Fruit fly (Drosophila melanogaster) whole organism, embryonic: Measurements from ENCODE around the gene Tpst.

ENCODE experiments used
- Atf6 ChIP-seq: fragments of 200-800 bp; sonication (Bioruptor generic); IDR thresholded peaks from 2 replicates; pipeline ENCODE4 v1.3.6; 2022; ENCODE audit warnings: missing biosample characterization, missing genetic modification characterization
- BEAF-32 ChIP-seq: fragments of 200-800 bp; sonication (Bioruptor generic); optimal IDR thresholded peaks from 3 replicates; lab custom pipeline; 2017; ENCODE audit warnings: missing biosample characterization, missing genetic modification characterization, mild to moderate bottlenecking, moderate library complexity, missing genetic modification reagents
- CG10209 ChIP-seq: fragments of 200-800 bp; sonication (Bioruptor generic); optimal IDR thresholded peaks from 3 replicates; lab custom pipeline; 2017; ENCODE audit warnings: missing biosample characterization, mild to moderate bottlenecking, missing genetic modification characterization, missing genetic modification reagents
- CG10267 ChIP-seq: fragments of 200-800 bp; sonication (Bioruptor generic); optimal IDR thresholded peaks from 2 replicates; lab custom pipeline; 2018; ENCODE audit warnings: missing biosample characterization, mild to moderate bottlenecking, missing genetic modification characterization, moderate library complexity
- CG10543 ChIP-seq: fragments of 200-800 bp; sonication (Bioruptor generic); optimal IDR thresholded peaks from 3 replicates; lab custom pipeline; 2017; ENCODE audit warnings: missing biosample characterization, mild to moderate bottlenecking, missing genetic modification characterization, moderate library complexity
- CG12071 ChIP-seq: fragments of 200-800 bp; sonication (Bioruptor generic); optimal IDR thresholded peaks from 3 replicates; lab custom pipeline; 2018; ENCODE audit warnings: missing biosample characterization, mild to moderate bottlenecking, missing genetic modification characterization
- CG13123 ChIP-seq: fragments of 200-800 bp; sonication (Bioruptor generic); optimal IDR thresholded peaks from 2 replicates; lab custom pipeline; 2016; ENCODE audit warnings: missing biosample characterization, missing genetic modification characterization
- CG14710 ChIP-seq: fragments of 200-800 bp; sonication (Bioruptor generic); optimal IDR thresholded peaks from 3 replicates; lab custom pipeline; 2019; ENCODE audit warnings: missing biosample characterization, mild to moderate bottlenecking, missing genetic modification characterization, moderate library complexity
- CG17385 ChIP-seq: fragments of 200-800 bp; sonication (Bioruptor generic); optimal IDR thresholded peaks from 3 replicates; lab custom pipeline; 2018; ENCODE audit warnings: missing biosample characterization, mild to moderate bottlenecking, missing genetic modification characterization
- CG17568 ChIP-seq: fragments of 200-800 bp; sonication (Bioruptor generic); optimal IDR thresholded peaks from 2 replicates; lab custom pipeline; 2018; ENCODE audit warnings: missing biosample characterization, mild to moderate bottlenecking, missing genetic modification characterization, moderate library complexity
- CG1832 ChIP-seq: fragments of 200-800 bp; sonication (Bioruptor generic); optimal IDR thresholded peaks from 2 replicates; lab custom pipeline; 2017; ENCODE audit warnings: missing biosample characterization, mild to moderate bottlenecking, missing genetic modification characterization, inconsistent platforms
- CG2889 ChIP-seq: fragments of 200-800 bp; sonication (Bioruptor generic); IDR thresholded peaks from 3 replicates; pipeline ENCODE4 v1.3.6; 2022; ENCODE audit warnings: missing biosample characterization, missing genetic modification characterization
- CG3065 ChIP-seq: fragments of 200-800 bp; sonication (Bioruptor generic); optimal IDR thresholded peaks from 2 replicates; lab custom pipeline; 2016; ENCODE audit warnings: missing biosample characterization, missing genetic modification characterization
- CG31441 ChIP-seq: fragments of 200-800 bp; sonication (Bioruptor generic); IDR thresholded peaks from 2 replicates; pipeline ENCODE4 v1.3.6; 2022; ENCODE audit warnings: missing biosample characterization, missing genetic modification characterization
- CG3407 ChIP-seq: fragments of 200-800 bp; sonication (Bioruptor generic); optimal IDR thresholded peaks from 2 replicates; lab custom pipeline; 2018; ENCODE audit warnings: missing biosample characterization, mild to moderate bottlenecking, missing genetic modification characterization
- CG34224 ChIP-seq: fragments of 200-800 bp; sonication (Bioruptor generic); IDR thresholded peaks from 3 replicates; pipeline ENCODE4 v1.3.6; 2022; ENCODE audit warnings: missing biosample characterization, missing genetic modification characterization; ENCODE audit not compliant: partially characterized antibody
- CG34376 ChIP-seq: fragments of 200-800 bp; sonication (Bioruptor generic); optimal IDR thresholded peaks from 2 replicates; lab custom pipeline; 2018; ENCODE audit warnings: missing biosample characterization, mild to moderate bottlenecking, missing genetic modification characterization
- CG3726 ChIP-seq: fragments of 200-800 bp; sonication (Bioruptor generic); IDR thresholded peaks from 3 replicates; pipeline ENCODE4, ENCODE4 v1.3.6; 2022; ENCODE audit warnings: missing biosample characterization, missing genetic modification characterization
- CG3838 ChIP-seq: fragments of 200-800 bp; sonication (Bioruptor generic); optimal IDR thresholded peaks from 3 replicates; lab custom pipeline; 2016; ENCODE audit warnings: missing biosample characterization, missing genetic modification characterization
- CG4360 ChIP-seq: fragments of 200-800 bp; sonication (Bioruptor generic); IDR thresholded peaks from 2 replicates; pipeline ENCODE4 v1.3.6; 2022; ENCODE audit warnings: missing biosample characterization, missing genetic modification characterization
- CG6175 ChIP-seq: fragments of 200-800 bp; sonication (Bioruptor generic); IDR thresholded peaks from 3 replicates; pipeline ENCODE4 v1.3.6; 2022; ENCODE audit warnings: missing biosample characterization, missing genetic modification characterization
- CG6654 ChIP-seq: fragments of 200-800 bp; sonication (Bioruptor generic); optimal IDR thresholded peaks from 2 replicates; lab custom pipeline; 2017; ENCODE audit warnings: missing biosample characterization, mild to moderate bottlenecking, missing genetic modification characterization
- CG6765 ChIP-seq: fragments of 200-800 bp; sonication (Bioruptor generic); optimal IDR thresholded peaks from 3 replicates; lab custom pipeline; 2017; ENCODE audit warnings: missing biosample characterization, mild to moderate bottlenecking, missing genetic modification characterization
- CG8290 ChIP-seq, 3 experiments: fragments of 200-800 bp; sonication (Bioruptor generic); optimal IDR thresholded peaks; 2 replicates each; lab custom pipeline; 2016 to 2019; ENCODE audit warnings: missing biosample characterization in 3 of 3, missing genetic modification characterization in 3 of 3, mild to moderate bottlenecking in 2 of 3, moderate library complexity in 1 of 3
- CG8359 ChIP-seq: fragments of 200-800 bp; sonication (Bioruptor generic); optimal IDR thresholded peaks from 2 replicates; lab custom pipeline; 2017; ENCODE audit warnings: missing biosample characterization, mild to moderate bottlenecking, missing genetic modification characterization, borderline replicate concordance
- Elba2 ChIP-seq: fragments of 200-800 bp; sonication (Bioruptor generic); optimal IDR thresholded peaks from 3 replicates; lab custom pipeline; 2016; ENCODE audit warnings: missing biosample characterization, missing genetic modification characterization
- H15 ChIP-seq: fragments of 200-800 bp; sonication (Bioruptor generic); IDR thresholded peaks from 3 replicates; pipeline ENCODE4 v1.3.6; 2022; ENCODE audit warnings: missing biosample characterization, missing genetic modification characterization
- HmgZ ChIP-seq: fragments of 200-800 bp; sonication (Bioruptor generic); optimal IDR thresholded peaks from 2 replicates; lab custom pipeline; 2018; ENCODE audit warnings: missing biosample characterization, mild to moderate bottlenecking, missing genetic modification characterization
- NK7.1 ChIP-seq: fragments of 200-800 bp; sonication (Bioruptor generic); optimal IDR thresholded peaks from 3 replicates; lab custom pipeline; 2016; ENCODE audit warnings: missing biosample characterization, missing genetic modification characterization
- Side ChIP-seq: fragments of 200-800 bp; sonication (Bioruptor generic); optimal IDR thresholded peaks from 2 replicates; lab custom pipeline; 2016; ENCODE audit warnings: missing biosample characterization, missing genetic modification characterization
- bbx ChIP-seq: fragments of 200-800 bp; sonication (Bioruptor generic); IDR thresholded peaks from 2 replicates; pipeline ENCODE4 v1.3.6; 2022; ENCODE audit warnings: missing biosample characterization, missing genetic modification characterization; ENCODE audit not compliant: partially characterized antibody
- bsh ChIP-seq, 2 experiments: fragments of 200-800 bp; sonication (Bioruptor generic); optimal IDR thresholded peaks; 2 replicates each; lab custom pipeline; 2017 to 2018; ENCODE audit warnings: mild to moderate bottlenecking in 2 of 2, missing biosample characterization in 2 of 2, missing genetic modification characterization in 2 of 2, moderate library complexity in 1 of 2
- cg ChIP-seq: fragments of 200-800 bp; sonication (Bioruptor generic); optimal IDR thresholded peaks from 3 replicates; lab custom pipeline; 2019; ENCODE audit warnings: missing biosample characterization, mild to moderate bottlenecking, missing genetic modification characterization, moderate library complexity
- chm ChIP-seq: fragments of 200-800 bp; sonication (Bioruptor generic); IDR thresholded peaks from 2 replicates; pipeline ENCODE4 v1.3.6; 2022; ENCODE audit warnings: missing biosample characterization, missing genetic modification characterization
- dm ChIP-seq: fragments of 200-800 bp; sonication (Bioruptor generic); optimal IDR thresholded peaks from 3 replicates; lab custom pipeline; 2016; ENCODE audit warnings: missing biosample characterization, missing genetic modification characterization
- gce ChIP-seq: fragments of 200-800 bp; sonication (Bioruptor generic); IDR thresholded peaks from 3 replicates; pipeline ENCODE4 v1.3.6; 2022; ENCODE audit warnings: missing biosample characterization, missing genetic modification characterization
- gcm ChIP-seq: fragments of 200-800 bp; sonication (Bioruptor generic); optimal IDR thresholded peaks from 2 replicates; lab custom pipeline; 2019; ENCODE audit warnings: missing biosample characterization, mild to moderate bottlenecking, missing genetic modification characterization, moderate library complexity
- hkb ChIP-seq, 2 experiments: fragments of 200-800 bp in 1 of 2; fragments of >200 bp in 1 of 2; sonication (Bioruptor generic) in 1 of 2; IDR thresholded peaks in 1 of 2; optimal IDR thresholded peaks in 1 of 2; 2 replicates each; pipeline versions ENCODE4 v1.3.6 to Lab custom; 2017 to 2022; ENCODE audit warnings: missing biosample characterization in 1 of 2, missing genetic modification characterization in 1 of 2
- kah ChIP-seq: fragments of 200-800 bp; sonication (Bioruptor generic); optimal IDR thresholded peaks from 2 replicates; lab custom pipeline; 2018; ENCODE audit warnings: missing biosample characterization, mild to moderate bottlenecking, missing genetic modification characterization
- nmo ChIP-seq: fragments of 200-800 bp; sonication (Bioruptor generic); optimal IDR thresholded peaks from 2 replicates; lab custom pipeline; 2018; ENCODE audit warnings: missing biosample characterization, mild to moderate bottlenecking, missing genetic modification characterization, moderate library complexity
- org-1 ChIP-seq: fragments of 200-800 bp; sonication (Bioruptor generic); optimal IDR thresholded peaks from 2 replicates; lab custom pipeline; 2017; ENCODE audit warnings: missing biosample characterization, missing genetic modification characterization
- row ChIP-seq: fragments of 200-800 bp; sonication (Bioruptor generic); IDR thresholded peaks from 3 replicates; pipeline ENCODE4 v1.3.6; 2022; ENCODE audit warnings: missing biosample characterization, missing genetic modification characterization
- slbo ChIP-seq: fragments of 200-800 bp; sonication (Bioruptor generic); IDR thresholded peaks from 2 replicates; pipeline ENCODE4 v1.3.6; 2022; ENCODE audit warnings: missing biosample characterization, missing genetic modification characterization
- slp2 ChIP-seq: fragments of 200-800 bp; sonication (Bioruptor generic); optimal IDR thresholded peaks from 2 replicates; lab custom pipeline; 2016; ENCODE audit warnings: missing biosample characterization, missing genetic modification characterization
- sqz ChIP-seq: fragments of 200-800 bp; sonication (Bioruptor generic); optimal IDR thresholded peaks from 3 replicates; lab custom pipeline; 2018; ENCODE audit warnings: missing biosample characterization, mild to moderate bottlenecking, missing genetic modification characterization
- usp ChIP-seq: fragments of >200 bp; optimal IDR thresholded peaks from 2 replicates; lab custom pipeline; 2017; ENCODE audit warnings: missing biosample characterization, missing genetic modification characterization
- wdn ChIP-seq: fragments of 200-800 bp; sonication (Bioruptor generic); IDR thresholded peaks from 2 replicates; pipeline ENCODE4 v1.3.6; 2022; ENCODE audit warnings: missing biosample characterization, missing genetic modification characterization
- z ChIP-seq: fragments of 200-800 bp; sonication (Bioruptor generic); IDR thresholded peaks from 3 replicates; pipeline ENCODE4 v1.3.6; 2022; ENCODE audit warnings: missing biosample characterization, missing genetic modification characterization

The Tpst gene

dm6 chrX:13624334-13625079, 60.9 kb downstream of the Tpst start, which contains the start of the genes CG2691 and NFAT (continued):
- TF ChIP-seq CG10209 (GFP tag; lab: Kevin White, UChicago) (no peak), BEAF-32 (GFP tag; lab: Kevin White, UChicago) (peak; percentile 74), slbo (no peak), CG13123 (GFP tag; lab: Kevin White, UChicago) (no peak), gce (no peak), hkb (optimal IDR thresholded peaks at IDR 0.05; lab: Kevin White, UChicago) (no peak), hkb (GFP tag; IDR thresholded peaks at IDR 0.05; lab: Robert Waterston, UW) (no peak), CG2889 (no peak), CG34376 (GFP tag; lab: Kevin White, UChicago) (peak; percentile 23), CG14710 (tag; lab: Kevin White, UChicago) (peak; percentile 62), CG3407 (GFP tag; lab: Kevin White, UChicago) (no peak), CG3726 (GFP tag; lab: Robert Waterston, UW) (no peak), CG31441 (GFP tag; lab: Robert Waterston, UW) (no peak), gcm (GFP tag; lab: Kevin White, UChicago) (no peak), CG3065 (GFP tag; lab: Kevin White, UChicago) (no peak), bsh (GFP tag; optimal IDR thresholded peaks at IDR 0.05; lab: Kevin White, UChicago) (peak in 1 of 2 experiments; percentile 40), CG6175 (no peak), z (GFP tag; lab: Robert Waterston, UW) (no peak), nmo (GFP tag; lab: Kevin White, UChicago) (peak; percentile 19), usp (no peak), CG10267 (tag; lab: Kevin White, UChicago) (peak; percentile 47), NK7.1 (GFP tag; lab: Kevin White, UChicago) (no peak), CG3838 (GFP tag; lab: Kevin White, UChicago) (no peak), bbx (GFP tag; lab: Robert Waterston, UW) (peak; percentile 52; the same call in 1 of the 2 replicates), cg (GFP tag; lab: Kevin White, UChicago) (peak; percentile 87), CG6654 (GFP tag; lab: Kevin White, UChicago) (no peak), CG17568 (no peak), wdn (GFP tag; lab: Robert Waterston, UW) (no peak), HmgZ (tag; lab: Kevin White, UChicago) (no peak), CG12071 (GFP tag; lab: Kevin White, UChicago) (no peak), CG1832 (GFP tag; lab: Kevin White, UChicago) (peak; percentile 83), dm (GFP tag; lab: Kevin White, UChicago) (peak; percentile 71), H15 (no peak), Side (GFP tag; lab: Kevin White, UChicago) (no peak)

dm6 chrX:13625080-13625723, 61.6 kb downstream of the Tpst start:
- no peak for TF ChIP-seq CG8290 (GFP tag; optimal IDR thresholded peaks at IDR 0.05; lab: Kevin White, UChicago)
- TF ChIP-seq CG8290 (tag; optimal IDR thresholded peaks at IDR 0.05; lab: Kevin White, UChicago): peak in 1 of 2 experiments; percentile 21
- TF ChIP-seq Atf6 (GFP tag; lab: Robert Waterston, UW): 0 out of 2 replicates have a peak, but pooled peaks have one; percentile 13
- peak; percentile 60 for TF ChIP-seq Elba2 (GFP tag; lab: Kevin White, UChicago)
- TF ChIP-seq row (GFP tag; lab: Robert Waterston, UW): peak; percentile 6; the same call in 1 of the 3 replicates
- TF ChIP-seq sqz (GFP tag; lab: Kevin White, UChicago): peak; percentile 16
- no peak for TF ChIP-seq CG10209 (GFP tag; lab: Kevin White, UChicago)
- no peak for TF ChIP-seq slp2 (GFP tag; lab: Kevin White, UChicago)
- 0 out of 2 replicates have a peak, but pooled peaks have one; percentile 7 for TF ChIP-seq chm
- TF ChIP-seq CG17385: peak; percentile 92
- TF ChIP-seq CG34224 (GFP tag; lab: Robert Waterston, UW): peak; percentile 8; the same call in 1 of the 3 replicates
- TF ChIP-seq CG4360 (GFP tag; lab: Robert Waterston, UW): peak; percentile 84
- no peak for TF ChIP-seq org-1 (GFP tag; lab: Kevin White, UChicago)
- no peak for TF ChIP-seq CG8359 (GFP tag; lab: Kevin White, UChicago)
- TF ChIP-seq CG6765 (GFP tag; lab: Kevin White, UChicago): no peak
- no peak for TF ChIP-seq kah (GFP tag; lab: Kevin White, UChicago)
- peak; percentile 5 for TF ChIP-seq CG10543 (GFP tag; lab: Kevin White, UChicago)
